Fruit fly (Drosophila melanogaster): ENCODE data around the gene eIF1A.

Gene eIF1A

DNA sequence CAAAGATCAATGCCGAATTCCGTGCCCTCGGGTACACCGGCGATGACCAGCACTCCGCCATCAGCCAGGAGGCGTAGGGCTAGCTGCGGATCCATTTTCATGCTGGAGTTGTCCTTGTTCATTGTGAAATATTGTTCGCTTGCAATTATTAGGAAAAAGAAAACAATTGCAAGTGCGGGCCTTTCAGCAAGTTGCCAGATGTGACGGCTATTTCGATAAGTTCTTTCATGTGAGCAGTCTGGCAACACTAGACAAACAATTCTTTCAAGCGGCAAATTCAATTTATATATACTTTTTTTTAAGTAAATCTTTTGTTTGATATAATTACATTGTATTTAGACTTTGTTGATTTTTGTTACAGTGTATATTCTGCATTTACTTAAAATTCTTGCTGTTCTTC lies 21.9 kb upstream of the eIF1A start, which contains the start of gene CG12320:
Gene CG12320 (minus strand): TSS at position 157 of the 400 bp plus-strand sequence.
- TF ChIP-seq CG8159 (tag; optimal IDR thresholded peaks at IDR 0.05) (no peak), D1 (tag; optimal IDR thresholded peaks at IDR 0.05) (no peak), CG17806 (tag; optimal IDR thresholded peaks at IDR 0.05) (no peak), CG10348 (GFP tag; IDR thresholded peaks at IDR 0.05) (no peak), CG13204 (GFP tag; optimal IDR thresholded peaks at IDR 0.05) (no peak), CG9948 (tag; optimal IDR thresholded peaks at IDR 0.05) (no peak), CG4496 (GFP tag; IDR thresholded peaks at IDR 0.05) (no peak), CG15710 (tag; optimal IDR thresholded peaks at IDR 0.05) (no peak), Ets98B (GFP tag; IDR thresholded peaks at IDR 0.05) (no peak)

DNA sequence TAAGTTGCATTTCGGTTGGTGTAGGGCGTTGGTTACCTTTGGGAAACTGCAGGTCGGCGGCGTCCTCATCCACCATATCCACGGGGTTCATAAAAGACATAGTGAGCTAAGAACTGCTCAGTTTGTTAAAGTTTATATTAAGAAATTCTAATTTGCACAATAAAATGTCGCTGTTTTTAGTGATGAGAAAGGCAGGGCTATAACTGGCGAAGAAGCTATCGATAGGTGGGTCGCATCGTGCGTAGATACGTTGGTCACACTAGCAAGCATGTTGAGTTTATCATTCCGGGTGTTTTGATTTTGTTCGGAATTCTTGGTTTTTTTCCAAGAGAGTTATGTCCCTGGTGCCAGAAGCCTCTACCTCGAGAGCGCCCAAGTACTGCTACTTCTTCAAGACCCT lies 19.2 kb upstream of the eIF1A start, which contains the start of the genes Ada2a, Polr2D, Tgs1 and moi:
Gene Ada2a (minus strand): TSS at position 207 of the 400 bp plus-strand sequence.
Gene Polr2D (minus strand): TSS at position 207 of the 400 bp plus-strand sequence.
Gene Tgs1 (plus strand): TSS at position 250 of the 400 bp plus-strand sequence.
Gene moi (plus strand): TSS at position 250 of the 400 bp plus-strand sequence.
- TF ChIP-seq CG14655 (GFP tag; optimal IDR thresholded peaks at IDR 0.05) (no peak), gl (tag; optimal IDR thresholded peaks at IDR 0.05) (no peak), CG10348 (GFP tag; IDR thresholded peaks at IDR 0.05) (no peak), CG8301 (tag; optimal IDR thresholded peaks at IDR 0.05) (no peak)

DNA sequence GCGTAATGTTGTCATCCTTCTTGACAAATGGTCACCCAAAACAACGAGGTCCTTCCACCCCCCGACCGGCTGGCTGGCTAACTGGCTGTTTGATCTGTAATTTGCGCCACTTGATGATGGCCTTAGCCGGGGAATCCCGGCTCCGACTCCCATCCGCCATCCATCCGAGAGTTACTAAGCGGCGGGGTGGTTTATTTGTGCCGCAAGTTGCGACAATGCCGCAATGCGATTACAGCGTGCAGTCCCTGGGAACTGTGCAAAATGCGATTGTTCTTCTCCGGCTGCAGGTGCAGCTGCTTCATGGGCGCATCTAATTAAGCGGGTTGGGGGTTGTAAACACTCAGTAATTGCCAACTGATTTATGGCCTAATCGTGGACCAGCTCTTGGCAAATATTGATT lies 14.4 kb upstream of the eIF1A start:
- no peak for TF ChIP-seq rn (GFP tag; IDR thresholded peaks at IDR 0.05)
- no peak for TF ChIP-seq CG8159 (tag; optimal IDR thresholded peaks at IDR 0.05)
- TF ChIP-seq CG9948 (tag; optimal IDR thresholded peaks at IDR 0.05), result no peak
- no peak for TF ChIP-seq D1 (tag; optimal IDR thresholded peaks at IDR 0.05)
- no peak for TF ChIP-seq CG4496 (GFP tag; IDR thresholded peaks at IDR 0.05)
- no peak for TF ChIP-seq CG32121 (GFP tag; IDR thresholded peaks at IDR 0.05)
- TF ChIP-seq Ets98B (GFP tag; IDR thresholded peaks at IDR 0.05), result no peak
- TF ChIP-seq CG34367 (tag; optimal IDR thresholded peaks at IDR 0.05), result no peak
- no peak for TF ChIP-seq CG8301 (tag; optimal IDR thresholded peaks at IDR 0.05)
- TF ChIP-seq Pif1B (GFP tag; optimal IDR thresholded peaks at IDR 0.05), result no peak
- TF ChIP-seq CG15710 (tag; optimal IDR thresholded peaks at IDR 0.05), result no peak
- no peak for TF ChIP-seq Pif1A (GFP tag; optimal IDR thresholded peaks at IDR 0.05)
- no peak for TF ChIP-seq CG17806 (tag; optimal IDR thresholded peaks at IDR 0.05)
- TF ChIP-seq CG13204 (GFP tag; optimal IDR thresholded peaks at IDR 0.05), result no peak
- no peak for TF ChIP-seq fd96Ca (GFP tag; IDR thresholded peaks at IDR 0.05)
- no peak for TF ChIP-seq gl (tag; optimal IDR thresholded peaks at IDR 0.05)
- TF ChIP-seq CG14655 (GFP tag; optimal IDR thresholded peaks at IDR 0.05), result no peak

DNA sequence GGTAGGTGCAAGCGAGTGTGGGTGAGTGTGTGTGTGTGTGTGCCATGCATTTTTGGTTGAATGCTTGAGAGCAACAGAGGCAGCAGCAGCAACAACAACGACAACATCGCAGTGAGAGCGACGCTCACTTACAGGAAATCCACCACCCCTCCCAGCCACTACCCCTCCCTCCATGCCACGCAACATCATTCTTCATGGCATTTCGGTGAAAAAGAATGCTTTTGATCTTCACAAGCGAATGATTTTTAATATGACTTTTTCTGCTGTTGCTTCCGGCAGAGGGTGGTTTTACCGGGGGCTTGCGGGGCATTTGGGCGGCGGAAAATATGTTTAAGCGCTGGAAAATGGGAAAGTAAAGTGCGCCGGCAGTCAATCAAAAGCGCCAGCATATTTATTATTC lies 12.9 kb upstream of the eIF1A start:
- TF ChIP-seq Snoo (tag; optimal IDR thresholded peaks at IDR 0.05), result no peak
- no peak for TF ChIP-seq Pif1B (GFP tag; optimal IDR thresholded peaks at IDR 0.05)
- no peak for TF ChIP-seq rn (GFP tag; IDR thresholded peaks at IDR 0.05)
- no peak for TF ChIP-seq CG4496 (GFP tag; IDR thresholded peaks at IDR 0.05)
- no peak for TF ChIP-seq CG14655 (GFP tag; optimal IDR thresholded peaks at IDR 0.05)
- no peak for TF ChIP-seq gl (tag; optimal IDR thresholded peaks at IDR 0.05)
- TF ChIP-seq CG10348 (GFP tag; IDR thresholded peaks at IDR 0.05), result no peak
- TF ChIP-seq EcR (GFP tag; optimal IDR thresholded peaks at IDR 0.05), result no peak
- TF ChIP-seq CG32121 (GFP tag; IDR thresholded peaks at IDR 0.05), result no peak
- TF ChIP-seq CG34367 (tag; optimal IDR thresholded peaks at IDR 0.05), result no peak
- TF ChIP-seq Ets98B (GFP tag; IDR thresholded peaks at IDR 0.05), result no peak
- TF ChIP-seq CG12605 (GFP tag; IDR thresholded peaks at IDR 0.05), result no peak
- no peak for TF ChIP-seq CG9948 (tag; optimal IDR thresholded peaks at IDR 0.05)

DNA sequence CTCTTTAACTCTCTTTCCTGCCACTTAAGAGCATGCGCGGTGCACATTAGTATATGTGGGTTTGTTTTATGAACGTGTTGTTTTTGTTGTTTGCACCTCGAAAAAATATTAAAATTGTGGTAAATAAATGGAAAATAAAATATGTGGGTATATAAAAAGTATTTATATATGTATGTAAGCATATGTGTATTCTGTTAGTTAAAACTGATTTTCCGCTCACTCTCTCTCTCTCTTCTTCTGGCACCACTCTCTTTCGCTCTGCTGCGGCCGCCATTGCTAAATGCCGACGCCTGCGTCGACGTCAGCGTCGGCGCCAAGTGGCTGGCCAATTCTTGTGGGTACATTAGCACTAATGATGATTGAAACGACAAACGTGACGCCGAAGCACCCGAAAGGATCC lies 9.2 kb upstream of the eIF1A start:
- TF ChIP-seq CG13204 (GFP tag; optimal IDR thresholded peaks at IDR 0.05), result no peak

DNA sequence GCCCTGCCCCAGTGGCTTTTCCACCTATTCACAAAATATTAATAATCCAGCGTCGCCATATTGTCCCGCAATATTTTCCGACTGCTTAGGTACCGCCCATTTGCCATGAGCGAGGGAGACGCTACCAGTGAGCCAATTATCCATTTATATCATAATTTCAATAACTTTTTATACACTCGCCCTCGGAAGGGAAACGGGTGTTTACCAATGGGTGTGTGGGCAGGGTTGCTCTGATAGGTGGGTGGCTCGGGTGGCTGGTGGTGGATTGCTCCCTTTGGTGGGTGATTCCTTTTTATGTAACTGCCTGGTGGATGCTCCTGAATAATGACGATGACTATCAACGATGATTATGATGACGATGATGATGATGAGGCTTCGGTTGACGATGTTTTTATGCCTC lies 7.8 kb upstream of the eIF1A start:
- TF ChIP-seq CG12605 (GFP tag; IDR thresholded peaks at IDR 0.05) (no peak), CG34367 (tag; optimal IDR thresholded peaks at IDR 0.05) (no peak), CG8301 (tag; optimal IDR thresholded peaks at IDR 0.05) (no peak), Pif1B (GFP tag; optimal IDR thresholded peaks at IDR 0.05) (no peak), CG8159 (tag; optimal IDR thresholded peaks at IDR 0.05) (no peak), Snoo (tag; optimal IDR thresholded peaks at IDR 0.05) (no peak), CG14655 (GFP tag; optimal IDR thresholded peaks at IDR 0.05) (no peak), CG9948 (tag; optimal IDR thresholded peaks at IDR 0.05) (no peak), CG32121 (GFP tag; IDR thresholded peaks at IDR 0.05) (no peak), rn (GFP tag; IDR thresholded peaks at IDR 0.05) (no peak), CG4496 (GFP tag; IDR thresholded peaks at IDR 0.05) (no peak), CG17806 (tag; optimal IDR thresholded peaks at IDR 0.05) (no peak), CG15710 (tag; optimal IDR thresholded peaks at IDR 0.05) (no peak), fd96Ca (GFP tag; IDR thresholded peaks at IDR 0.05) (no peak), CG13204 (GFP tag; optimal IDR thresholded peaks at IDR 0.05) (no peak), Ets98B (GFP tag; IDR thresholded peaks at IDR 0.05) (no peak)

DNA sequence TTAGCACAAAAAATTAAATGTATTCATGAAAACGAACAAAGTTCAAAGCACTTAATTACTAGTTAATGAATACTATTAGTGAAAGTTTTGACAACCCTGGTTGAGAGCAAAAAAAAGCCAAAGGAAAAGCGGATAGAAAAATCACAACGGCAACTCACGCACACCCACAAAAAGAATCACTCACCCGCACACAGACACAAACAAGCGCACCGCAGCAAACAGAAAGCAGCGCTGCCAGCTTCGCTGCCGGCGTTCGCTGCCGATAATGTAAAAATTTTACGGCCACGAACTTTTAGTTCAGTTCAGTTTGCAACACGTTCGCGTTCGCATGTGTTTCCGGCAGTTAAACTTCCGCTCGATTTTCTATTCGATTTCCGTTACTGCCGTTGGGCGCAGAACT lies 7.0 kb upstream of the eIF1A start, which contains the start of gene CG18599:
Gene CG18599 (plus strand): TSS at position 301 of the 400 bp plus-strand sequence.
- no peak for TF ChIP-seq CG8301 (tag; optimal IDR thresholded peaks at IDR 0.05)
- no peak for TF ChIP-seq CG10348 (GFP tag; IDR thresholded peaks at IDR 0.05)
